Worm (Caenorhabditis elegans) whole organism, late embryonic: ENCODE measurements around the gene pyr-1.

Experiments
- C08G9.2 ChIP-seq: sonication (generic microtip); optimal IDR thresholded peaks from 2 replicates; lab custom pipeline; 2016; ENCODE audit warnings: mild to moderate bottlenecking, missing genetic modification characterization, moderate library complexity, missing compliant biosample characterization
- C38D4.7 ChIP-seq: fragments of 200-800 bp; sonication (Bioruptor generic); optimal IDR thresholded peaks from 2 replicates; lab custom pipeline; 2018; ENCODE audit warnings: mild to moderate bottlenecking, missing genetic modification characterization, moderate library complexity, missing compliant biosample characterization
- F13H6.1 ChIP-seq: sonication (generic microtip); optimal IDR thresholded peaks from 2 replicates; lab custom pipeline; 2016; ENCODE audit warnings: missing genetic modification characterization, missing compliant biosample characterization
- Y22D7AL.16 ChIP-seq: sonication (generic microtip); optimal IDR thresholded peaks from 2 replicates; lab custom pipeline; 2016; ENCODE audit warnings: missing genetic modification characterization, missing compliant biosample characterization
- ama-1 ChIP-seq: fragments of 150-350 bp; optimal IDR thresholded peaks from 2 replicates; lab custom pipeline; 2014
- ceh-19 ChIP-seq: fragments of 200-800 bp; sonication (Bioruptor generic); optimal IDR thresholded peaks from 2 replicates; lab custom pipeline; 2018; ENCODE audit warnings: mild to moderate bottlenecking, missing genetic modification characterization, missing compliant biosample characterization
- ceh-2 ChIP-seq: sonication (generic microtip); optimal IDR thresholded peaks from 2 replicates; lab custom pipeline; 2016; ENCODE audit warnings: missing genotype, missing genetic modification characterization, missing compliant biosample characterization
- ceh-22 ChIP-seq: sonication (generic microtip); optimal IDR thresholded peaks from 2 replicates; lab custom pipeline; 2017; ENCODE audit warnings: missing biosample characterization, missing genetic modification characterization
- ceh-24 ChIP-seq: sonication (generic microtip); optimal IDR thresholded peaks from 2 replicates; lab custom pipeline; 2016; ENCODE audit warnings: mild to moderate bottlenecking, missing genetic modification characterization, missing compliant biosample characterization
- ceh-48 ChIP-seq: sonication (generic microtip); optimal IDR thresholded peaks from 2 replicates; lab custom pipeline; 2016; ENCODE audit warnings: missing genetic modification characterization, inconsistent platforms, missing compliant biosample characterization
- ceh-6 ChIP-seq: fragments of 200-800 bp; sonication (Bioruptor generic); optimal IDR thresholded peaks from 2 replicates; lab custom pipeline; 2018; ENCODE audit warnings: mild to moderate bottlenecking, missing genetic modification characterization, missing compliant biosample characterization
- che-1 ChIP-seq: sonication (generic microtip); optimal IDR thresholded peaks from 2 replicates; lab custom pipeline; 2016; ENCODE audit warnings: mild to moderate bottlenecking, missing genetic modification characterization, missing compliant biosample characterization
- dve-1 ChIP-seq: sonication (generic microtip); optimal IDR thresholded peaks from 2 replicates; lab custom pipeline; 2017; ENCODE audit warnings: antibody characterized with exemption, mild to moderate bottlenecking, missing genetic modification characterization, missing compliant biosample characterization
- elt-2 ChIP-seq: sonication (generic microtip); optimal IDR thresholded peaks from 2 replicates; lab custom pipeline; 2016; ENCODE audit warnings: missing genetic modification reagents, missing genetic modification characterization, missing compliant biosample characterization
- elt-4 ChIP-seq: sonication (generic microtip); optimal IDR thresholded peaks from 2 replicates; lab custom pipeline; 2016; ENCODE audit warnings: missing genetic modification characterization, missing compliant biosample characterization
- fax-1 ChIP-seq: sonication (generic microtip); optimal IDR thresholded peaks from 2 replicates; lab custom pipeline; 2016; ENCODE audit warnings: missing genotype, missing genetic modification characterization, missing compliant biosample characterization
- fkh-10 ChIP-seq: fragments of 150-350 bp; optimal IDR thresholded peaks from 2 replicates; lab custom pipeline; 2014; ENCODE audit warnings: missing biosample characterization, missing genetic modification reagents, missing genetic modification characterization
- hlh-13 ChIP-seq: fragments of 200-800 bp; sonication (Bioruptor generic); optimal IDR thresholded peaks from 2 replicates; lab custom pipeline; 2018; ENCODE audit warnings: mild to moderate bottlenecking, missing genetic modification characterization, missing compliant biosample characterization
- hlh-30 ChIP-seq: sonication (generic microtip); optimal IDR thresholded peaks from 2 replicates; lab custom pipeline; 2017; ENCODE audit warnings: antibody characterized with exemption, missing genetic modification characterization, missing compliant biosample characterization; ENCODE audit not compliant: insufficient read depth
- hlh-6 ChIP-seq: sonication (generic microtip); optimal IDR thresholded peaks from 2 replicates; lab custom pipeline; 2016; ENCODE audit warnings: missing genotype, missing genetic modification characterization, missing compliant biosample characterization
- hlh-8 ChIP-seq: sonication (generic microtip); optimal IDR thresholded peaks from 2 replicates; lab custom pipeline; 2016; ENCODE audit warnings: missing genotype, missing genetic modification characterization, missing compliant biosample characterization
- lim-6 ChIP-seq: sonication (generic microtip); optimal IDR thresholded peaks from 2 replicates; lab custom pipeline; 2016; ENCODE audit warnings: missing genetic modification characterization, missing compliant biosample characterization
- lin-11 ChIP-seq: fragments of 200-800 bp; sonication (Bioruptor generic); optimal IDR thresholded peaks from 2 replicates; lab custom pipeline; 2018; ENCODE audit warnings: mild to moderate bottlenecking, missing genetic modification characterization, missing compliant biosample characterization
- madf-2 ChIP-seq: sonication (generic microtip); optimal IDR thresholded peaks from 2 replicates; lab custom pipeline; 2017; ENCODE audit warnings: missing genetic modification characterization, missing compliant biosample characterization
- mec-3 ChIP-seq: sonication (generic microtip); optimal IDR thresholded peaks from 2 replicates; lab custom pipeline; 2016; ENCODE audit warnings: borderline replicate concordance, missing genetic modification characterization, missing compliant biosample characterization
- nfya-1 ChIP-seq: sonication (generic microtip); optimal IDR thresholded peaks from 2 replicates; lab custom pipeline; 2017; ENCODE audit warnings: missing genetic modification characterization, mild to moderate bottlenecking, missing compliant biosample characterization, antibody characterized with exemption, moderate library complexity
- nhr-11 ChIP-seq: fragments of 150-350 bp; optimal IDR thresholded peaks from 2 replicates; lab custom pipeline; 2014; ENCODE audit warnings: missing biosample characterization, missing genetic modification characterization
- nhr-232 ChIP-seq: sonication (generic microtip); optimal IDR thresholded peaks from 2 replicates; lab custom pipeline; 2016; ENCODE audit warnings: missing genetic modification characterization, missing compliant biosample characterization
- npax-4 ChIP-seq: sonication (generic microtip); optimal IDR thresholded peaks from 2 replicates; lab custom pipeline; 2016; ENCODE audit warnings: missing genetic modification characterization, missing compliant biosample characterization
- pag-3 ChIP-seq: sonication (generic microtip); optimal IDR thresholded peaks from 2 replicates; lab custom pipeline; 2016; ENCODE audit warnings: missing compliant biosample characterization, missing genetic modification characterization, borderline replicate concordance
- pax-1 ChIP-seq: fragments of 150-350 bp; optimal IDR thresholded peaks from 2 replicates; lab custom pipeline; 2014; ENCODE audit warnings: missing biosample characterization, missing genetic modification characterization
- pha-2 ChIP-seq: sonication (generic microtip); optimal IDR thresholded peaks from 2 replicates; lab custom pipeline; 2017; ENCODE audit warnings: mild to moderate bottlenecking, missing genetic modification characterization, missing compliant biosample characterization
- pha-4 ChIP-seq: fragments of 150-350 bp; optimal IDR thresholded peaks from 2 replicates; lab custom pipeline; 2018; ENCODE audit warnings: missing biosample characterization, missing genetic modification reagents, missing genetic modification characterization
- pqm-1 ChIP-seq: sonication (generic microtip); optimal IDR thresholded peaks from 2 replicates; lab custom pipeline; 2016; ENCODE audit warnings: missing genetic modification characterization, missing compliant biosample characterization
- rnt-1 ChIP-seq: sonication (generic microtip); optimal IDR thresholded peaks from 2 replicates; lab custom pipeline; 2016; ENCODE audit warnings: missing genetic modification characterization, missing compliant biosample characterization
- sdc-2 ChIP-seq: sonication (generic microtip); optimal IDR thresholded peaks from 2 replicates; lab custom pipeline; 2016; ENCODE audit warnings: missing genotype, missing genetic modification characterization, missing compliant biosample characterization
- tbx-7 ChIP-seq: sonication (generic microtip); optimal IDR thresholded peaks from 2 replicates; lab custom pipeline; 2016; ENCODE audit warnings: missing genotype, missing genetic modification characterization, missing compliant biosample characterization
- ttx-3 ChIP-seq: sonication (generic microtip); optimal IDR thresholded peaks from 2 replicates; lab custom pipeline; 2016; ENCODE audit warnings: missing genetic modification reagents, missing genetic modification characterization, missing compliant biosample characterization
- unc-3 ChIP-seq, 2 experiments: fragments of 200-800 bp in 1 of 2; sonication (Bioruptor generic) in 1 of 2; sonication (generic microtip) in 1 of 2; conservative IDR thresholded peaks in 1 of 2; optimal IDR thresholded peaks in 1 of 2; 2 replicates each; pipeline versions ENCODE4 v1.3.6 to Lab custom; 2016 to 2022; ENCODE audit warnings: missing compliant biosample characterization in 2 of 2, missing genetic modification characterization in 2 of 2, missing genetic modification reagents in 1 of 2
- unc-42 ChIP-seq: sonication (generic microtip); optimal IDR thresholded peaks from 2 replicates; lab custom pipeline; 2016; ENCODE audit warnings: missing genotype, missing genetic modification characterization, missing compliant biosample characterization
- unc-55 ChIP-seq: sonication (generic microtip); optimal IDR thresholded peaks from 2 replicates; lab custom pipeline; 2017; ENCODE audit warnings: missing biosample characterization, missing genetic modification reagents, missing genetic modification characterization
- unc-86 ChIP-seq: sonication (generic microtip); optimal IDR thresholded peaks from 2 replicates; lab custom pipeline; 2016; ENCODE audit warnings: missing genetic modification characterization, missing compliant biosample characterization
- zip-5 ChIP-seq: sonication (generic microtip); optimal IDR thresholded peaks from 2 replicates; lab custom pipeline; 2016; ENCODE audit warnings: missing genetic modification characterization, missing compliant biosample characterization

Gene pyr-1

DNA sequence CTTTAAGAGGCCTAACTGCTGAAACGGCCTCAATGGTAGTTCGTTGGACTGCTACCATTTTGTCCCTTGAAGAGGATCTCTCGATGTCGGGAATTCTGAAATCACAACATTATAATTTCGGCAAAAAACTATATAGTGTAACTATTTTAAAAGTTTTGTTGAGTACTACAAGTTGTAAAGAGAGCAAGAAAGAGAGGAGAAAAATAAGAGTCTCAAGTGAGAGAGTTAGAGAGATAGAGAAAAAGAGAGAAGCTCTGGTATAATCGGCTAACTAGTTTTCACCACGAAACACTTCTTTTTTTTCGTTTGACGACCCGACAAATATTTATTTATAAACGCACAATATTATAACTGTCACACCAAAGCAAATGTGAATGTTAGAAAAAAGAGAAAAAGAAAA is 13.3 kb upstream of the pyr-1 start, which contains the start of gene vab-9:
Gene vab-9, minus strand, starts transcription at position 101 of the 400 bp plus-strand sequence.
- TF ChIP-seq mec-3 (no peak), rnt-1 (tag; lab: Kevin White, UChicago) (no peak), ama-1 (lab: Kevin White, UChicago) (no peak), elt-2 (tag; lab: Kevin White, UChicago) (no peak), ceh-19 (GFP tag; lab: Kevin White, UChicago) (no peak), fax-1 (tag; lab: Kevin White, UChicago) (no peak), unc-42 (tag; lab: Kevin White, UChicago) (no peak), hlh-13 (GFP tag; lab: Kevin White, UChicago) (no peak), npax-4 (tag; lab: Kevin White, UChicago) (no peak), nhr-232 (tag; lab: Kevin White, UChicago) (no peak), nfya-1 (no peak)

- TF ChIP-seq zip-5 (tag; lab: Kevin White, UChicago): no peak
- no peak for TF ChIP-seq unc-42 (tag; lab: Kevin White, UChicago)
- TF ChIP-seq elt-4 (tag; lab: Kevin White, UChicago): no peak
- TF ChIP-seq pag-3 (tag; lab: Kevin White, UChicago): no peak
- TF ChIP-seq lin-11: no peak
- no peak for TF ChIP-seq ceh-24
- TF ChIP-seq ttx-3 (tag; lab: Kevin White, UChicago): no peak
- TF ChIP-seq ceh-19 (GFP tag; lab: Kevin White, UChicago): no peak
- no peak for TF ChIP-seq hlh-8 (tag; lab: Kevin White, UChicago)
- TF ChIP-seq che-1 (tag; lab: Kevin White, UChicago): no peak
- no peak for TF ChIP-seq Y22D7AL.16
- no peak for TF ChIP-seq fkh-10
- no peak for TF ChIP-seq elt-2 (tag; lab: Kevin White, UChicago)
- no peak for TF ChIP-seq unc-3 (GFP tag; conservative IDR thresholded peaks at IDR 0.05; lab: Robert Waterston, UW)
- no peak for TF ChIP-seq unc-3 (tag; optimal IDR thresholded peaks at IDR 0.05; lab: Kevin White, UChicago)
- no peak for TF ChIP-seq unc-55 (GFP tag; lab: Kevin White, UChicago)
- TF ChIP-seq, all 69 proteins: peak for 0
Observed at ce11 chrII:8639553-8639952, 11.4 kb upstream of the pyr-1 start.

ce11 chrII:8640503-8640902 is 10.4 kb upstream of the pyr-1 start:
- TF ChIP-seq pha-4 (tag; lab: Kevin White, UChicago) (no peak), pha-2 (tag; lab: Kevin White, UChicago) (no peak), sdc-2 (tag; lab: Kevin White, UChicago) (no peak), unc-55 (GFP tag; lab: Kevin White, UChicago) (no peak), fax-1 (tag; lab: Kevin White, UChicago) (no peak), F13H6.1 (no peak), ceh-2 (tag; lab: Kevin White, UChicago) (no peak), ceh-6 (GFP tag; lab: Kevin White, UChicago) (no peak), hlh-13 (GFP tag; lab: Kevin White, UChicago) (no peak), ceh-22 (no peak), npax-4 (tag; lab: Kevin White, UChicago) (no peak), hlh-30 (no peak), madf-2 (no peak), fkh-10 (no peak), unc-86 (tag; lab: Kevin White, UChicago) (no peak), ama-1 (lab: Kevin White, UChicago) (no peak), dve-1 (tag; lab: Kevin White, UChicago) (no peak), pax-1 (tag; lab: Kevin White, UChicago) (no peak), hlh-6 (no peak)

DNA sequence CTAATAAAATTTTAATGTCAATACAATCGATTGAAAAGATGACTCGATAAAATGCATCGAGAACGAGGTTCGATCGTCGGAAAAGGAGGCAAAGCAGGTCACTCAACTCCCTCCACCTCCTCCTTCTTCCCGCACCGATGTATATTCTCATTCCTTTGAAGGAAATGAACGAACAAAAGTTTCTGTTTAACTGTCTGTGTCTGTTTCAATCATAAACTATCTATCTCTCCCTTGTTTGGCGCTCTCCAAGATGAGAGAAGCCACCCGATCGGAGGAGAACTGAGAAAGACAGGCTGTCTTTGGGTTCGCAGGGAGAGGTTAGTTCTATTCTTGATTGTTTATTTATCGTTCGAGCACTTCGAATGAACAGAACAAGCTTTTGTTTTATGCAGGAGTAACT is 9.8 kb upstream of the pyr-1 start, which contains the start of gene D2085.7:
Gene D2085.7, plus strand, starts transcription at position 251 of the 400 bp plus-strand sequence.
- TF ChIP-seq nfya-1 (no peak), unc-42 (tag; lab: Kevin White, UChicago) (no peak), tbx-7 (no peak), fkh-10 (no peak), unc-86 (tag; lab: Kevin White, UChicago) (no peak), hlh-13 (GFP tag; lab: Kevin White, UChicago) (no peak), ceh-19 (GFP tag; lab: Kevin White, UChicago) (no peak), sdc-2 (tag; lab: Kevin White, UChicago) (no peak), mec-3 (no peak), unc-3 (GFP tag; conservative IDR thresholded peaks at IDR 0.05; lab: Robert Waterston, UW) (no peak), unc-3 (tag; optimal IDR thresholded peaks at IDR 0.05; lab: Kevin White, UChicago) (no peak), unc-55 (GFP tag; lab: Kevin White, UChicago) (no peak), C08G9.2 (tag; lab: Kevin White, UChicago) (no peak), dve-1 (tag; lab: Kevin White, UChicago) (no peak), ceh-48 (tag; lab: Kevin White, UChicago) (no peak), lim-6 (tag; lab: Kevin White, UChicago) (no peak), nhr-232 (tag; lab: Kevin White, UChicago) (no peak), pqm-1 (tag; lab: Kevin White, UChicago) (no peak), nhr-11 (no peak), pag-3 (tag; lab: Kevin White, UChicago) (no peak), C38D4.7 (GFP tag; lab: Kevin White, UChicago) (no peak)
- TF ChIP-seq, all 69 proteins: peak for 0
